Fruit fly (Drosophila melanogaster): Measurements from ENCODE around the gene CG9287.

- no peak for TF ChIP-seq Smox (GFP tag; optimal IDR thresholded peaks at IDR 0.05)
- no peak for TF ChIP-seq Hr39 (GFP tag; optimal IDR thresholded peaks at IDR 0.05)
- TF ChIP-seq CG32006 (GFP tag; optimal IDR thresholded peaks at IDR 0.05): no peak
- TF ChIP-seq CG4318 (GFP tag; optimal IDR thresholded peaks at IDR 0.05): no peak
These were observed 18.5 kb upstream of the CG9287 start for dm6 chr2L:8697915-8698627.
